Worm (Caenorhabditis elegans) whole organism, late embryonic: ENCODE measurements around the gene F41G4.8.

Source experiments
- ceh-9 ChIP-seq: sonication (generic microtip); optimal IDR thresholded peaks from 2 replicates; lab custom pipeline; 2016; ENCODE audit warnings: mild to moderate bottlenecking, missing genetic modification characterization, inconsistent platforms, missing compliant biosample characterization
- hlh-30 ChIP-seq: sonication (generic microtip); optimal IDR thresholded peaks from 2 replicates; lab custom pipeline; 2017; ENCODE audit warnings: antibody characterized with exemption, missing genetic modification characterization, missing compliant biosample characterization; ENCODE audit not compliant: insufficient read depth
- pha-4 ChIP-seq: fragments of 150-350 bp; optimal IDR thresholded peaks from 2 replicates; lab custom pipeline; 2018; ENCODE audit warnings: missing biosample characterization, missing genetic modification reagents, missing genetic modification characterization
- pqm-1 ChIP-seq: sonication (generic microtip); optimal IDR thresholded peaks from 2 replicates; lab custom pipeline; 2016; ENCODE audit warnings: missing genetic modification characterization, missing compliant biosample characterization
- unc-42 ChIP-seq: sonication (generic microtip); optimal IDR thresholded peaks from 2 replicates; lab custom pipeline; 2016; ENCODE audit warnings: missing genotype, missing genetic modification characterization, missing compliant biosample characterization

DNA sequence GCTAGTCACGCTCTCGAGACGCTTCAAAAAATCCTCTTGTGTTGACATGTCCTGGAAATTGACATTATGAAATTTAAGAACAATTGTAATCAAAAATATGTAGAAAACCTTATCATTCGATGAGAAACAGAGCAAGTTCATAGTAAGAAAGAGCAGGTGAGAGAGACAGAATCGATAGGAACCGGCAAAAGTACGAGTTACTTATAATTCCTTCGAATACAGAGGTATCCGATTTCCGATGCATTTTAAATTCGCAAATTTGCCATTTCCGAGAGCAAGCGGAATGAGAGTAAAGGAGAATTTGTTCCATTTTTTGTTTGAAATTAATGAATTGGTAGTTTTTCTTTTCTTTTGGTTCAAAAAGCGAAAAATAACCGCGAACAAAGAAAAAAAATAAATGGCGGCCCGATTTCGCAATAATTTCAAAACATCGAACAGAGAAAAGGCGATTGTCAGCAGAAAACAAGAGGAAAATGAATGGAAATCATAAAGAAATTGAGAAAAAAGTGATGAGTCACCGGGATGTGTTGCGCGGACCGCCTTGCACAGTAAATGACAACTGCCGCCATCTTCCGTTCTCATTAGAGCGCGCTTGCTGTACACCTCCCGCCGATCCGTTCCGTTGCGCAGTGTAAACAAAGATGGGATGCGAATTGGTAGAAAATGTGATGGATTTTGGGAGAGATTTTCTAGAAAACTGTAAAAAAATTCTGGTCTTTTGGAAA lies 31.1 kb downstream of the F41G4.8 start, which contains the start of gene cas-1:
- TF ChIP-seq pqm-1 (tag; lab: Kevin White, UChicago), result no peak
- no peak for TF ChIP-seq unc-42 (tag; lab: Kevin White, UChicago)
- TF ChIP-seq ceh-9 (tag; lab: Kevin White, UChicago), result no peak
- no peak for TF ChIP-seq hlh-30 (tag; lab: Kevin White, UChicago)
- no peak for TF ChIP-seq pha-4
